Worm (Caenorhabditis elegans): Measurements from ENCODE around the gene pudl-2.

Gene pudl-2

DNA sequence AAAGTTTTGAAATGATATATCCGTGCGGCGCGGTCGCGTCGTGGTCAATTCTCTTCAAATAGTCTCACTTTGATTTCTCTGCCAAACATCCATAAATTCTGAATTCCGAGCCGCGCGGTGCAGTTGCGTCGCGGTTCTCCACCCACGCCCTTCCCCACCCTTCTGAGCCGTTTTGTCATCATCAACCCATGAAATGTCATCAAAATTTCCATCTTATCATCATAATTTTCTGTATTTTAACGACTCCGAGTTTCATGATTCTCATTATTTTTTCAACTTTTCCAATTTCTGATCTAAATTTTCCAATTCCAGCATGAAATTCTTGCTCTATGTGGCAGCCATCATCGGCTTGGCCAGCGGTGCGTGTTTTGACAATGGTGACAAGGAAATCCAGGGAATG is 7.5 kb downstream of the pudl-2 start, which contains the start of gene clec-84:
Gene clec-84, plus strand, starts transcription at position 301 of the 400 bp plus-strand sequence.
- no peak for TF ChIP-seq lsy-2 (tag; optimal IDR thresholded peaks at IDR 0.05)
- TF ChIP-seq ceh-62 (tag; optimal IDR thresholded peaks at IDR 0.05) = no peak
- no peak for TF ChIP-seq set-16 (GFP tag; IDR thresholded peaks at IDR 0.05)
- TF ChIP-seq F37D6.2 (tag; optimal IDR thresholded peaks at IDR 0.05) = no peak
- no peak for TF ChIP-seq vab-7 (GFP tag; IDR thresholded peaks at IDR 0.05)
- TF ChIP-seq arid-1 (GFP tag; conservative IDR thresholded peaks at IDR 0.05) = no peak
- no peak for TF ChIP-seq attf-4 (tag; optimal IDR thresholded peaks at IDR 0.05)

DNA sequence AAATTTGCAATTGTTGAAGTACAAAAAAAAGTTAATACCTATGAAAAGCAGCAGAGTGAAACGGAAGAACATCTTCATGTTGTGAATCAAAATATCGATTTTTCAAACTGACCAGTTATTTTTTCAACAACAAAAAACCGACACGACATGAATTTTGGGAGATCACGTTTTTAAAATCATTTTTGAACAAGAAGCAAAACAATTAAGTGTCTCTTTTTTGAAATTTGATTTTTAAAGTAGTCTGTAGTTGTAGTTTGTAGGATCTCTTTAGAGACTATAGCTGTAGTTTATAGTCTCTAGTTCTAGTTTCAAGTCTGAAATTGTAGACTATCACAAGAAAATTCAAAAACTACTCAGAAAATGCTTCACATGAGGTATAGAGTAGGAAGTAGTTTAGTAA is 9.3 kb downstream of the pudl-2 start, which contains the start of gene Y54G2A.15:
Gene Y54G2A.15, minus strand, starts transcription at position 101 of the 400 bp plus-strand sequence.
- no peak for TF ChIP-seq saeg-2 (GFP tag; IDR thresholded peaks at IDR 0.05)

DNA sequence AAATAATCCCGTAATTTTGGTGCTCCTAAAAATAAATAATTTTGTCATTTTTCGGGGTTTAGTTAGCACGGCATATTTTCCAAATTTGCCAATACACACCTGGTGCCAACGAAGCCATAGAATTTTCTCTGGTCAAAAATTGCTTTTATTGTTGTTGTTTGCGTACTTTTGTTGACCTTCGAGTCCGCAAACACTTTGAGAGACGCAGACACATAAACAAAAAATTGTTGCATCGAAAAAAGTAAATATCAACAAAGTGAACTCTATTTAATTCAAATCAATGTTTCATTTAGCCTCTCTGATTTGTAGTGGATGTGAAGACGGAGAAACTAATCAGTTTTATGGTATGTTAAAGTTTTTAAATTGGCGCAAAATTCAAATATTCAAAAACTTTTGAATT is 11.6 kb downstream of the pudl-2 start, which contains the start of gene Y54G2A.40:
Gene Y54G2A.40, plus strand, starts transcription at position 213 of the 400 bp plus-strand sequence.
- TF ChIP-seq lin-38 (GFP tag; IDR thresholded peaks at IDR 0.05) (peak; percentile 30; the same call in 1 of the 2 replicates), daf-16 (GFP tag; optimal IDR thresholded peaks at IDR 0.05) (peak in 1 of 2 experiments; percentile 81), daf-16 (tag; optimal IDR thresholded peaks at IDR 0.05) (peak; percentile 91), lsy-2 (tag; optimal IDR thresholded peaks at IDR 0.05) (peak in 1 of 2 experiments; percentile 76), mep-1 (tag; optimal IDR thresholded peaks at IDR 0.05) (peak; percentile 14), dpl-1 (GFP tag; optimal IDR thresholded peaks at IDR 0.05) (peak; percentile 33), fos-1 (tag; optimal IDR thresholded peaks at IDR 0.05) (no peak), dve-1 (tag; optimal IDR thresholded peaks at IDR 0.05; ENCODE audit: insufficient read depth) (peak; percentile 28), madf-5 (GFP tag; IDR thresholded peaks at IDR 0.05) (no peak), nhr-42 (GFP tag; IDR thresholded peaks at IDR 0.05) (no peak), pha-4 (GFP tag; IDR thresholded peaks at IDR 0.05) (no peak), pha-4 (tag; optimal IDR thresholded peaks at IDR 0.05) (peak; percentile 80), nhr-77 (tag; optimal IDR thresholded peaks at IDR 0.05) (peak; percentile 4), mes-2 (tag; optimal IDR thresholded peaks at IDR 0.05; ENCODE audit: poor library complexity, severe bottlenecking) (peak; percentile 62)

DNA sequence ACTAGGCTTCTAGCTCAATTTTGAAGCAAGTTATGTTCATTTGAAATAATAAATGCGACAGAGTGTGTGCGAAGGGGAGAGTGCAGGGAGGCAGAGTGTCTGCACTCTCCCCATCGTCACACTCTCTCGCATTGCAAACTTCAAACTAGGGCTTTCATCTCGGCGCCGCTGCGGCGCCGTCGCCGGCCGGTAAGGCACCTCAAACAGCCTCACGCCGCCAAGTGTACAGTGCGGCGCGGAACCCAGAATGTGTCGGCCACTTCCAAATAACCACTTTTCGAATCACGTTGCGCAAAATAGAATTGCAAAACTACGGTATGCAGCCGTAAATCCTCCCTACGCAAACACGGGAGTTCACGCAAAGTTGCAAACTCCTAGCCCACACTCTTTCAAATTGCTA is 14.7 kb downstream of the pudl-2 start:
- TF ChIP-seq lin-15B (tag; optimal IDR thresholded peaks at IDR 0.05) (no peak), ceh-82 (tag; optimal IDR thresholded peaks at IDR 0.05) (no peak), aha-1 (tag) (no peak), unc-130 (GFP tag; optimal IDR thresholded peaks at IDR 0.05) (no peak), set-16 (GFP tag; IDR thresholded peaks at IDR 0.05) (peak; percentile 77), lir-3 (tag; optimal IDR thresholded peaks at IDR 0.05) (no peak), snpc-1.2 (GFP tag; IDR thresholded peaks at IDR 0.05) (peak; percentile 31; the same call in 1 of the 2 replicates), gei-8 (GFP tag; optimal IDR thresholded peaks at IDR 0.05) (no peak), mdt-29 (GFP tag; IDR thresholded peaks at IDR 0.05) (no peak), zip-2 (tag; optimal IDR thresholded peaks at IDR 0.05) (no peak), daf-8 (GFP tag; IDR thresholded peaks at IDR 0.05) (no peak), egl-43 (GFP tag; IDR thresholded peaks at IDR 0.05) (0 out of 2 replicates have a peak, but pooled peaks have one; percentile 27), F44E2.7 (GFP tag; IDR thresholded peaks at IDR 0.05) (no peak), ceh-44 (GFP tag; IDR thresholded peaks at IDR 0.05) (no peak), spr-3 (GFP tag; optimal IDR thresholded peaks at IDR 0.05) (no peak), rbr-2 (tag; optimal IDR thresholded peaks at IDR 0.05) (no peak), sdz-12 (GFP tag; optimal IDR thresholded peaks at IDR 0.05) (no peak), jun-1 (tag; optimal IDR thresholded peaks at IDR 0.05) (no peak), lin-13 (GFP tag; optimal IDR thresholded peaks at IDR 0.05) (no peak), unc-62 (GFP tag; optimal IDR thresholded peaks at IDR 0.05 in 1 of 2) (no peak), unc-62 (tag; optimal IDR thresholded peaks at IDR 0.05) (no peak)

Measured in whole organism, L4 larva.